Fruit fly (Drosophila melanogaster) whole organism, prepupa: ENCODE measurements around the gene CG33648.

ENCODE experiments used
- CG34406 ChIP-seq: fragments of 200-800 bp; sonication (Bioruptor generic); optimal IDR thresholded peaks from 3 replicates; lab custom pipeline; 2016; ENCODE audit warnings: missing biosample characterization, missing genetic modification characterization
- CG3919 ChIP-seq: fragments of 200-800 bp; sonication (Bioruptor generic); optimal IDR thresholded peaks from 3 replicates; lab custom pipeline; 2016; ENCODE audit warnings: missing biosample characterization, missing genetic modification characterization
- Hr38 ChIP-seq: sonication (Bioruptor generic); optimal IDR thresholded peaks from 2 replicates; lab custom pipeline; 2016; ENCODE audit warnings: missing biosample characterization, missing genetic modification characterization
- vri ChIP-seq: fragments of 200-800 bp; sonication (Bioruptor generic); optimal IDR thresholded peaks from 3 replicates; lab custom pipeline; 2016; ENCODE audit warnings: missing biosample characterization, mild to moderate bottlenecking, missing genetic modification characterization

DNA sequence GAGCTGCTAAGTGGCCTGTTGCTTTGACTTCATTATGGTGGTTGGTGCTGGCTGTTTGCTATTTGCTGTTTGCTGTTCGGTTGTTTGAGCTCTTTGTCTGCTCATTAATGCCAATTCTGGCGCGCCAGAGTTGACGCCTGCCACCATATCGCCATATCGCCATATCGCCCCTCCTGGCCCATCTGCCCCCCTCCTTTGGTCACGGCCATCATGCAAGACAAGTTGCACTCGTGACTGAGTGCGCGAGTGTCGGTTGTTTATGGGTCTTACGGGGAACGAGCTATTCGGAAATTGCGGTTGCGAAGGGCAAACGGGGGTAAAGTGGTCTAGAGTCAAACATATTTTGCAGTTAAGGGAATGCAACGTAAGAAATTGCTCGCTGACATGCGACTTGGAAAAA lies 46.0 kb downstream of the CG33648 start:
- TF ChIP-seq vri (GFP tag; lab: Kevin White, UChicago) = no peak
- TF ChIP-seq CG34406 (GFP tag; lab: Kevin White, UChicago) = no peak
- TF ChIP-seq CG3919 (GFP tag; lab: Kevin White, UChicago) = no peak
- TF ChIP-seq Hr38 = no peak
